Worm (Caenorhabditis elegans) whole organism, midembryonic: ENCODE results near the gene F22B7.1.

Source experiments
- T22C8.4 ChIP-seq: fragments of 200-800 bp; sonication (Bioruptor generic); IDR thresholded peaks from 2 replicates; pipeline ENCODE4 v1.3.6; 2022; ENCODE audit warnings: missing genetic modification characterization, missing compliant biosample characterization
- flt-1 ChIP-seq: fragments of 200-800 bp; sonication (Bioruptor generic); IDR thresholded peaks from 2 replicates; pipeline ENCODE4 v1.3.6; 2022; ENCODE audit warnings: missing genetic modification characterization, missing compliant biosample characterization
- med-1 ChIP-seq: sonication (generic microtip); optimal IDR thresholded peaks from 2 replicates; lab custom pipeline; 2017; ENCODE audit warnings: missing genetic modification characterization, mild to moderate bottlenecking, missing compliant biosample characterization, antibody characterized with exemption, missing genetic modification reagents; ENCODE audit not compliant: insufficient read depth
- ztf-23 ChIP-seq: fragments of 200-800 bp; sonication (Bioruptor generic); IDR thresholded peaks from 2 replicates; pipeline ENCODE4 v1.3.6; 2022; ENCODE audit warnings: missing genetic modification reagents, missing genetic modification characterization, missing compliant biosample characterization

DNA sequence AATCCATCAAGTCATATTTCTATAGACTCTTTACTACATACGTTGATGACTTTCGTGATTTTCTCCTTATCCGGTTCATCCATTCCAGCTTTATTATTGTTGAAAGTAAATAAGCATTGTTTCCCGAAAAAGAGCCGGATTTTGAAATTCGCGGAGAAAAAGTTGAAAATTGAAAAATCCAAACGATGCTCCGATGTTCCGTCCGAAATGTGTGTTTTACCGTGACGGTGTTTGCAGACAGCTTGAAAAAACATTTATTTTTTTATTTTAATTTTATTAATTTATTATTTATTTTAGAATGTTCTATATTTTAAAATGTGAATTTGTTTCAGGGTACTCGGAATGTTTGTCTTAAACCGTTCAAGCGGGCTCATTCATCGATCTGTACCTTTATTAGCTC lies 34.3 kb upstream of the F22B7.1 start, which contains the start of gene dnj-10:
- TF ChIP-seq flt-1: 0 out of 2 replicates have a peak, but pooled peaks have one; percentile 48
- TF ChIP-seq ztf-23 (GFP tag; lab: Robert Waterston, UW): no peak
- TF ChIP-seq med-1: no peak
- no peak for TF ChIP-seq T22C8.4 (GFP tag; lab: Robert Waterston, UW)
